Worm (Caenorhabditis elegans): ENCODE data around the gene Y49E10.30.

The Y49E10.30 gene

DNA sequence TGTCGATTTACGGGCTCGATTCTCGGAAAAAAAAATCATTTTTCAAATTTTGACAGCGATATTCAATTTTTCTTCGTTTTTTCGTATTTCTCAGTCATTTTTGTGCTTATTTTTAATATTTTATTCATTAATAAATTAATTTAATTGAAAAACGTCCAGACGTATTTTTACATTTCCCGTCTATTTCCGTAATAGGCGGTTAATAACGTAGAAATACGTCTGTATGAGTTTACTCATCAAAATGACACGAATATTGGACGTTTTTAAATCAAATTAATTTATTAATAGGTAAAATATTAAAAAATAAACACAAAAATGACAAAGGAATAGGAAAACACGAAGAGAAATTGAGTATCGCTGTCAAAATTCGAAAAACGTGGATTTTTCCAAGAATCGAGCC is 38.0 kb downstream of the Y49E10.30 start:
- TF ChIP-seq mep-1 (tag; optimal IDR thresholded peaks at IDR 0.05) (peak; percentile 28), ztf-11 (tag; optimal IDR thresholded peaks at IDR 0.05) (no peak), fkh-10 (GFP tag; optimal IDR thresholded peaks at IDR 0.05) (no peak), skn-1 (tag; optimal IDR thresholded peaks at IDR 0.05) (no peak)

DNA sequence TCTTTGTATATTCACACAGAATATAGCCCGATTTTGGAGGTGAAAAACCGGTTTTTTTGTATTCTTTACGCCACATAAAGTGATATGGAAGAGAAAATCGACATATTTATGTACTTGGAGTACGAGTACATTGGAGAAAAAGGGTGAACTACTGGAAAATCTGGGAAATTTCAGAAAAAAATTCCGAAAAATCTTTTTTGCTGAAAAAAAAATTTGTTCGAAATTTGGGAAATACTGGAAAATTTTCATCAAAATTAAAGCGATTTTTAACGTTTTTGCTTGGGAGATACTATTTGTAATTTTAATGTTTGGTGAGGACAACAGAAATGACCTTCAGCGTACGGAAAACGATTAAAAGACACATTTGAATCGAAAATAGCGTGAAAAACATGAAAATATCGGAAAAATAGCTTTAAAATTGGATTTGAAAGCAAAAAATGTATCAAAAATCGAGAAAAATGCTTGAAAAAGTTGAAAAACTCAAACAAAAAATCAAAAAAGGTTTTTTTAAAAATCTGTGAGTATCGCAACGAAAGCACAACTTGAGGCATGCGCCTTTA is 39.2 kb downstream of the Y49E10.30 start:
- TF ChIP-seq ztf-7 (tag; optimal IDR thresholded peaks at IDR 0.05): peak; percentile 60
- no peak for TF ChIP-seq F49E8.2 (tag; optimal IDR thresholded peaks at IDR 0.05; ENCODE audit: borderline replicate concordance)
- no peak for TF ChIP-seq dmd-6 (GFP tag; IDR thresholded peaks at IDR 0.05)
- peak; percentile 91 for TF ChIP-seq aha-1 (tag)
- TF ChIP-seq nhr-28 (tag; optimal IDR thresholded peaks at IDR 0.05): peak; percentile 2
- TF ChIP-seq mep-1 (tag; optimal IDR thresholded peaks at IDR 0.05): peak; percentile 67

DNA sequence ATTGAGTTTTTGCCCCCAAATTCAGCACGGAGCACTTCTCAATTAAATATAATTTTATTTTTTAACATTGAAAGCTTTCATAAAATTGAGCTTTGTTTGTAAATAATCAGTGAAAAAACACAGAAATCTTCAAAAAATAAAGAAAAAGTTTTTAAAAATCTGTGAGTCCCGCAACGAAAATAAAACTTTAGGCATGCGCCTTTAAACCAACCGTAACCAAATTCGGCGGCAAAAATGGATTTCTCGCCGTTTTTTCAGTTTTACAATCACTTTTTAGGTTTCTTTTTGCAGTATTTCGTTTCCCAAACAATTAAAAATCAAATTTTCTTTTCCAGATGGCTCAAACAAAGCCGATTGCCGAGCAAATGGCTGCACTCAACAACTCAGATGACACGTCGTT is 39.9 kb downstream of the Y49E10.30 start, which contains the start of gene pie-1:
Gene pie-1, plus strand, starts transcription at position 336 of the 400 bp plus-strand sequence.
- TF ChIP-seq hif-1 (tag; optimal IDR thresholded peaks at IDR 0.05) (no peak), madf-9 (GFP tag; conservative IDR thresholded peaks at IDR 0.05) (no peak), unc-130 (GFP tag; optimal IDR thresholded peaks at IDR 0.05) (peak; percentile 17), snpc-4 (tag; optimal IDR thresholded peaks at IDR 0.05) (no peak), lir-3 (tag; optimal IDR thresholded peaks at IDR 0.05) (no peak), cey-2 (tag; optimal IDR thresholded peaks at IDR 0.05; ENCODE audit: borderline replicate concordance, insufficient read depth) (no peak), F49E8.2 (tag; optimal IDR thresholded peaks at IDR 0.05; ENCODE audit: borderline replicate concordance) (peak; percentile 61), lin-13 (GFP tag; optimal IDR thresholded peaks at IDR 0.05) (no peak), lin-38 (GFP tag; IDR thresholded peaks at IDR 0.05) (peak; percentile 53; the same call in 1 of the 2 replicates), tra-1 (GFP tag; IDR thresholded peaks at IDR 0.05) (no peak)

DNA sequence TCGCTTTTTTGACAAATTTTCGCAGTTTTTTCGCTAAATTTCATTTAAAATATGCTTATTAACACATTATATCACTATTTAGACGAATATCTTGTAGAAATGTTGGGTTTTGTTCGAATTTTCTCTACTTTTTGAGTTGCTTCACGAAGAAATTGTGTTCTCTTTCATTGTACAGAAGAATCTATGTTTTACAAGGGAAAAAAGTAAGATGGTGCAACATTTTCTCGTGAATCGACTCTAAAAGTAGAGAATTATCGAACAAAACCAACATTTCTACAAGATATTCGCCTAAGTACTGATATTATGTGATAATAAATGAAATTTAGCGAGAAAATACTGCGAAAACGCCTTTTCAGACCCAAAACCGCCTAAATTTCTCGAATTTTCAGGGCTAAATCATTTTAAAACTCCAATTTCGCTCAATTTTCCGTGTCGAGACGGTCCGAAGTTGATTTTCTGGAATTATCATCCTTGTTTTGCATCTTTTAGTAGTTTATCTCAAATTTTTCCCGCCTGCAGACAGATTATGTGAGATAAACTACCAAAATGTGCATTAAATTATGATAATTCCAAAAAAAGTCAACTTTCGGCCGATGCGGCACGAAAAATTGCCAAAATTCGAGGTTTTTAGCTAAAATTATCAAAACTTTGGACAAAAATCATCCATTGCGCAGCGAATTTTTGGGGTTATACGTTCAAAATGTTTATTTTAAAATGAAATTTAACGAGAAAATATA is 41.0 kb downstream of the Y49E10.30 start:
- TF ChIP-seq fos-1 (tag; optimal IDR thresholded peaks at IDR 0.05): no peak
- TF ChIP-seq aha-1 (tag): peak; percentile 72
- peak; percentile 32 for TF ChIP-seq mep-1 (tag; optimal IDR thresholded peaks at IDR 0.05)

DNA sequence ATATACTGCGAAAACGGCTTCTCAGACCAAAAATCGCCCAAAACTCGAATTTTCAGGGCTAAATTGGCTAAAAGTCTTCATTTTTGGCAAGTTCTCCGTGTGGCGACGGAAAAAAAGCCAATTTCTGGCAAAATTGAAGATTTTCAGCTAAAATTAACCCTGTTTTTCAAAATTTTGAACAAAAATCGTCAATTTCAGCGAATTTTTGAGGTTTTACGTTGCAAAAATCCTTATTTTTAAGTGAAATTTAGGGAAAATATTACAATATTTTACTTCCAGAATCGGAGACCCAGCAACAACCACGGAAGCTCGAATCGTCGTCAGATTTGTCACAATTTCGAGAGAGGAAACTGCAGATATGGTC is 41.5 kb downstream of the Y49E10.30 start:
- no peak for TF ChIP-seq ztf-11 (tag; optimal IDR thresholded peaks at IDR 0.05)
- peak; percentile 65 for TF ChIP-seq aha-1 (tag)
- no peak for TF ChIP-seq ceh-44 (GFP tag; IDR thresholded peaks at IDR 0.05)

DNA sequence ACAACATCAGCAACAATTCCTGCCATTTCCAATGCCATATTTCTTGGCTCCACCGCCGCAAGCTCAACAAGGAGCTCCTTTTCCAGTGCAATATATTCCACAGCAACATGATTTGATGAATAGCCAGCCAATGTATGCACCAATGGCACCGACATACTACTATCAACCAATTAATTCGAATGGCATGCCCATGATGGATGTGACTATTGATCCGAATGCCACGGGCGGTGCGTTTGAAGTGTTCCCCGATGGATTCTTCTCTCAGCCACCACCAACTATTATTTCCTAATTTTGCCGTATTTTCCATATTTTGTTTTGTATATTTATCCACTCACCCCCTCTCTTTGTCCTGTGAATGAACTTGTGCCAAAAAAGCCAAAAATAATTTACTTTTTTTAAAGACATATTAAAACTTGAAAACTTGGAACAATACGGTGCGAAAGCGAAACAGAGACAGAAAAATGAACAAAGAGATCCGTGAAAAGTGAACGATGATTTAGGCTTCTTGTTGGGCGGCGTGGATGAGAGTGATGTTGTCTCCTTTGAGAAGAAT is 42.2 kb downstream of the Y49E10.30 start:
- TF ChIP-seq unc-62 (GFP tag; optimal IDR thresholded peaks at IDR 0.05 in 1 of 2) (no peak), unc-62 (tag; optimal IDR thresholded peaks at IDR 0.05) (no peak), lin-1 (GFP tag; IDR thresholded peaks at IDR 0.05) (0 out of 2 replicates have a peak, but pooled peaks have one; percentile 42), arid-1 (GFP tag; conservative IDR thresholded peaks at IDR 0.05) (0 out of 2 replicates have a peak, but pooled peaks have one; percentile 43), rbr-2 (tag; optimal IDR thresholded peaks at IDR 0.05) (no peak), lin-38 (GFP tag; IDR thresholded peaks at IDR 0.05) (peak; percentile 46), F49E8.2 (tag; optimal IDR thresholded peaks at IDR 0.05; ENCODE audit: borderline replicate concordance) (peak; percentile 51), snpc-1.2 (GFP tag; IDR thresholded peaks at IDR 0.05) (peak; percentile 47; the same call in 1 of the 2 replicates), aha-1 (tag) (peak; percentile 14)

DNA sequence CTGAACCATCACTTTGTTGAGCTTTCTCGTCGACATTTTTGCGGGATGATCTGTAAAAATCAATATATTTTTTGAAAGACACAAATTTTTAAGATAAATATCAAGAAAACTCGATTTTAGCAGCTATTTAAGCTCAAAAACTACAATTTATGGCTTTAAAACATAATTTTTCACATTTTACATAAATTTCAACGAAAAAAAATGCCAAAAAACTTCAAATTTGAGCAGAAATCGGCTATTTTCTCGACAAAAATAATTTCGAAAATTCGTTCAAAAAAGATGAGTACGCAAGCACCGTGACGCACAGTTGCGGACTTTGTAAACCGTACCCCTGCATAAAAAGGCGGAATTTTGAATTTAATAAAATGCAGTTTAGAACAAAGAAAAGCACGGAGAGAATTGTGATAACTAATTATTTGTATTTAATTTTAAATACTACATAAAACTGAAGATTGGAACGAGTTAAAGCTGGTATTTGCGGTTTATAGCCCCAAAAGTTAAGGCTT is 42.9 kb downstream of the Y49E10.30 start, which contains the start of gene snr-6:
Gene snr-6, minus strand, starts transcription at position 51 of the 506 bp plus-strand sequence.
- TF ChIP-seq unc-39 (tag; optimal IDR thresholded peaks at IDR 0.05): no peak
- peak; percentile 17 for TF ChIP-seq nhr-28 (tag; optimal IDR thresholded peaks at IDR 0.05)
- TF ChIP-seq unc-130 (GFP tag; optimal IDR thresholded peaks at IDR 0.05): peak; percentile 40
- TF ChIP-seq F37D6.2 (tag; optimal IDR thresholded peaks at IDR 0.05): peak; percentile 10
- TF ChIP-seq hmg-1.1 (GFP tag; IDR thresholded peaks at IDR 0.05): peak; percentile 41; the same call in 1 of the 2 replicates
- peak; percentile 60 for TF ChIP-seq nhr-77 (tag; optimal IDR thresholded peaks at IDR 0.05)
- no peak for TF ChIP-seq madf-9 (GFP tag; conservative IDR thresholded peaks at IDR 0.05)
- no peak for TF ChIP-seq nhr-10 (tag; optimal IDR thresholded peaks at IDR 0.05)
- TF ChIP-seq zip-11 (GFP tag; IDR thresholded peaks at IDR 0.05): no peak
- peak; percentile 22 for TF ChIP-seq dve-1 (tag; optimal IDR thresholded peaks at IDR 0.05; ENCODE audit: insufficient read depth)
- peak in 1 of 2 experiments; percentile 33 for TF ChIP-seq hif-1 (tag; optimal IDR thresholded peaks at IDR 0.05)
- TF ChIP-seq nhr-11 (tag; optimal IDR thresholded peaks at IDR 0.05): peak; percentile 46
- TF ChIP-seq mep-1 (tag; optimal IDR thresholded peaks at IDR 0.05): peak; percentile 59
- peak; percentile 69 for TF ChIP-seq nhr-6 (tag; optimal IDR thresholded peaks at IDR 0.05)
- TF ChIP-seq hlh-30 (tag; optimal IDR thresholded peaks at IDR 0.05; ENCODE audit: insufficient read depth): peak; percentile 59

All from whole organism, L4 larva.